Fruit fly (Drosophila melanogaster) ovary, adult (tissue): ENCODE results near the gene Pex16.
A peak's percentile ranks its signal among the peaks of the same experiment; 100 is the strongest.

Experiments
- CG17801 ChIP-seq: fragments of 200-800 bp; optimal IDR thresholded peaks from 2 replicates; lab custom pipeline; 2019; ENCODE audit warnings: missing biosample characterization, mild to moderate bottlenecking, missing genetic modification characterization, moderate library complexity; ENCODE audit not compliant: partially characterized antibody

Pex16 gene

DNA sequence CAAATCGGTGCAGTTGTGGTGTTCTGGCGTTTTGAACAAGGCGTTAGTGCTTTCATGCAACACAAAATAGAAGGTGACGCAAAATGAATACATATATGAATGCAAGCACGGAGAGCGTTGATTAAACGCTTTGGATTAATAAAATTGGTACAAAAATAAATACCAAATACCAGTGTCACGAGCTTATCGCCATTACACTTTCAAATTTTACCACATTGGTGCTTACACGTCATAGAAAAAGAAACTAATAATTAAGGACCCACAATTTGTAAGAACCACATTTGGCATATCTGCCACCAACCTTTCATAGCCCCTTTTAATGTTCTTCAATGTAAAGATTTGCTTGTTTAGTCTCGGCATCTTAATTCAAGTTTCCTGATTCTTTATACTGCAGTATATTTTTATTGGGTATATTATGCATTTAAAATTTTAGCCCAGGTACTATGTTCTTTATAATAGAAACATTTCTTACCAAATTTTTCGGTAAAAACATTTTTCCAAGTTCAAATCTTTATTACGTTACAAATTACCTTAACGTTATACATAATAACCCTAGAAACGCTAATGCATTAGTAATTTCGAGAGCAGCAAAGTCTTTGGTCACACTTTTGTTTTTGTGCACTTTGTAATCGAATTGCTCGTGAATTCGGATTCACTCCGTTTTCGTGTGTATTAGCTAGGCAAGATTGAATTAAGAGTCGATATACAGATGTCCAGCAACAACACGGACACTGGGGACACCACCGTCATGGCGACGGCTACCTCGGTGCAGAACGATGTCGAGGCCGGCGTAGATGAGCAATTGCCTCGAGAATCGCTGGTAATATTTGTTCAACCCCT lies at the start of gene Pex16, which contains the start of gene Pex14:
Pex16 (minus strand) TSS at position 41 of the 840 bp plus-strand sequence.
Pex14 (plus strand) TSS at position 576 of the 840 bp plus-strand sequence.
- TF ChIP-seq CG17801 (GFP tag; lab: Kevin White, UChicago) = peak; percentile 41

DNA sequence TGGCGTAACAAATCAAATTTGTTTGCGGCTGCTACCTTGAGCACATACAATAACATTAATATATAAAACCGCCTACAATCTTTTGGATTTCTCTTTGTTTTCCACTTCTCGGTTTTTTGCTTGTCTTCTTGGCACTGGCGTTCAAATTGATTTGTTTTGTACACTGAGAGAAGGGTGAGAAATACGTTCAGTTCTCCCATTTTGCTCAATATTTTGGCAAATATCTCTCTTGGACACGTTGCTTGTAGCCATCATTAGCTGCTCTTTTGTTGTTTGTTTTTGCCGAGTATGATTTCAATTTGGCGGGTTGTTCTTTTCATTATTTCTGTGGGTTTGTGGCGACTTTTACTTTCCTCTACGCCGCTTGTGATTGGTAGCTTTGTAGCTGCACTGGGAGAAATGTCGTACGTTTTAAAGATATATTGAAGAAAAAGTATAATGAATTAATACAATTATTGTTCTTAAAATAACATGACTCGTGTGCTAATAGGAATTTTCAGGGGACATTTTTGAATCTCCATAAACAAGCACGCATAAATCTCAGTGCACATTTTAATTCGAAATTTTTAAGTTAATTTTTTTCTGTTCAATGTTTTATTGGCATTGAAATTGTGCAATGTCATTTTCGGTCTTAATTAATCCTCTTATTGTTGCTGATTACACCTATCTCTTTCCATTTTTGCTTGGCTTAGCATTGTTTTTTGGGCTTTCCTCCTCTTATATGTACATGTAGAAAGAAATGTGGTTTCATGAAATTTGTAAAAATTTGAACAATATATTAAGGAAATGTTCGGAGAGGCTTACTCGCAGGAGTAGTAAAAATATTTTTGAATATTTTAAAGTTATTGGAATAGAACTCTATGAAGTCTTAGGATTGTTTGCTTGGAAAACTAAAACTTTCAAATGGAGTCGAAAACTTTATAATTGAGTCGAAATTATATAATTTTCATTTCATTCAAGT lies 49.2 kb upstream of the Pex16 start:
- no peak for TF ChIP-seq CG17801 (GFP tag; lab: Kevin White, UChicago)

DNA sequence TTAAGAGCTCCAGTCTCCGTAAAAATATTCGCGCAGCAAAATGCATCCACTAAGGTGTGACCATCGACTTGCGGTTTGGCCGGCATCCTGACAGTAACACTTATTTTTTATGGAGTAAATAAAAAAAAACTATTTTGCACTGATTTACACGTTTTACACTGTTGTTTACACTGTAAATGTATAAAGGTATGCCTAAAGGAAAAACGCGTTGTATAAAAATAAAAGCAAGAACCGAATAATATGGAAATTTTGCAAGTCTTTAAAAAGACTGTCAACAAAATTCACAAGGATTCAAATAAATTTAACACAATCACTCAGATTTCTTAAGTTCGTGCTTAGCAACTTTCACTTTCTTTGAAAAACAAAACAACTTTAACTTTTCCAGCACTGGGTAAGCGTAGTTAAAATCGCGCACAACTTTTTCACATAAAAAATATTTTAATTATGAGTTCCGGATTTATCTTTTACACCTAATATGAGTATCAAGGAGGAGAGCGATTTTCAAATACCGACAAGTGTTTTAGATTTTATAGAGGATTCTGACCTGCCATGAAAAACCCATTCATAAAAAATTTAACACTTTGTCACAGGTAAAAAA lies 45.2 kb upstream of the Pex16 start:
- TF ChIP-seq CG17801 (GFP tag; lab: Kevin White, UChicago) = no peak

DNA sequence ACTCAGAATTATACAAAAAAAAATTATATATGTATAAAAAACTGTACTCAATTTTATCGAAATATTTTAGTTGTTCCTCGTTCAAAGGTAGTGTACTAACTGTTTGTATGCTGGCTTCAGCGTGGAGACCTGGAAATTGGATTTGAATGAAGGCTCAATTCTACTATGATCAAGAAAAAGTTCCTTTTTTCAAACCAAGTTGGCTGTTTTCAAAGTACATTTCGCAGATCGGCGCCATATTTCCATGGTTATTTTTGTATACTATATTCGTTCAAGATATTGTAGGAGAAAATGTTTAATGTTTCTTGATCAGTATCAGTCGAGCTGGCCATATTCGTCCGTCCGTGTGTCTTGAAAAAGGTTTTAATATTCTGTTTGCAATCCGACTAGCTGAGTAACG lies 39.9 kb upstream of the Pex16 start, which contains the start of gene Mst77F:
Mst77F (minus strand) TSS at position 101 of the 400 bp plus-strand sequence.
- TF ChIP-seq CG17801 (GFP tag; lab: Kevin White, UChicago) = no peak

DNA sequence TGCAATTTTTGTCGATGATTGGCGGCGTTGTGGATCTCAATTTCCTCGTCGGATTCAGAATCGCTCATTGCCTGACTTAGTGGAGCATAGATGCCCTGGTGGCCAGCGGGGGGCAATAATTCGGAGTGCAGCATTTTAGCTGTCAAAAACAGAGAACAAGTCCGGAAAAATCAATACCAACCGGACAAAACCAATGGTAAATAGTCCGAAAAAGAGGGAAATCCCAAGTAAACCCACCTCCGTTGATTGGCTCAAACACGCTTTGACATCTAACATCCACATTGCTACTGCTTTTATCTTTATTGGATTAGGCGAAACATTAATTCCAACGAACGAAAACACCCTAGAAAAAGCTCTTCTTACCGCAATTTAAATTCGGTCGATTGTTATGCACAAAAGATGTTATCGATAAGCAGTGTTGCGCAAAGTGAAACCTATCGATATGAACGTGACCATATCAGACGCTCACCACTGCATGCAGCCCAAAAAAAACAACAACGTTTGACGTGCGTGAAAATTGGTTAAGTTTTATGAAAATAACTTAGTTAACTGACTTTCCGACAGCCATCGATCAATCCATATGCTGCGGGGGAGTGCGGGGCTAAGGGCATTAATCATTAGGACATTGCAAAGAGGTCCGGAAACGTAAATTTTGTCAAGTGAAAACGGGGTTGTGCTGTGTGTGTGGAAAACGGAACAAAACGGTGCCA lies 37.8 kb upstream of the Pex16 start, which contains the start of the genes CG3618 and Pka-R1:
CG3618 (minus strand) TSS at position 410 of the 710 bp plus-strand sequence.
Pka-R1 (plus strand) TSS at position 453 of the 710 bp plus-strand sequence.
- peak; percentile 67 for TF ChIP-seq CG17801 (GFP tag; lab: Kevin White, UChicago)

DNA sequence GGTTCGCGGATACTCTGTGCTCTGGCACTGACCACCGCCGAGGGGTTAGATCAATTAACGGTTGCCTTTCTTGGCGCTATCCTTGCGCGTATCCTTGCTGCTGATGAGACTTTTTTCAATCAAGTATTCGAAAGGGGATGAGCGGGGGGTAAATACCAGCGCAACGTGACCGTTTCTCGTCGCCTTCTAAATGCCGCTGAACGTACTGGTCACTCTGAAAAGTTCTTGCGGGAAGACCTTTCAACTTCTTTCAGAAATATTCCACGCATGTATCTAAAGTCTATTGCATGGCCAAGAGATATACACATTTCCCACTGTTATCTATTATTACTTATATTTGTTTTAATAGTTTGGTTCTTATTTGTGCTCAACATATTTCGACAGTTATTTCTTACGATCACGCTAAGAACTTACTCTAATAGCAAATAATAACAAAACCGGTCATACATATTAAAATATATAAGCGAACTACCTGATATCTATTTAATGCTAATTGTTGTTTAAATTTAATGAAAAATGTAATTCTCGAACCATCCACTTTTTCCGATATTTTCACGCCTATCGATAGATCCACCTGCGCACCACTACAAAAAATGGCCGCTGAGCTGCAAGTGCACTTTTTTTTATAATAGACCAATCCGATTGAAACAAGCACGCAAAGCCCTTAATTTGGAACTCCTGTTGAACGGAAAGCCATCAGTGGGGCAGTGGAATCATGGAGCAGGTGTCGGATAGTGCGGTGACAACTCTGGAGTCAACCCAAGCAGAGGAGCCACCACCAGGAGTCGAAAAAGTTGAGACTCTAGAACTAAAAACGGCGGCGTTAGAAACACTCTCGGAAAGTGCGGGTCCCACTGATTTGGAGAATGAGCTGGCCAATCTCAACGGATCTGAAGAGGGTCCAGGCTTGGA lies 31.3 kb upstream of the Pex16 start, which contains the start of the genes CG3634 and HIPP1:
CG3634 (minus strand) TSS at position 185 of the 912 bp plus-strand sequence.
HIPP1 (plus strand) TSS at position 582 of the 912 bp plus-strand sequence.
- no peak for TF ChIP-seq CG17801 (GFP tag; lab: Kevin White, UChicago)

DNA sequence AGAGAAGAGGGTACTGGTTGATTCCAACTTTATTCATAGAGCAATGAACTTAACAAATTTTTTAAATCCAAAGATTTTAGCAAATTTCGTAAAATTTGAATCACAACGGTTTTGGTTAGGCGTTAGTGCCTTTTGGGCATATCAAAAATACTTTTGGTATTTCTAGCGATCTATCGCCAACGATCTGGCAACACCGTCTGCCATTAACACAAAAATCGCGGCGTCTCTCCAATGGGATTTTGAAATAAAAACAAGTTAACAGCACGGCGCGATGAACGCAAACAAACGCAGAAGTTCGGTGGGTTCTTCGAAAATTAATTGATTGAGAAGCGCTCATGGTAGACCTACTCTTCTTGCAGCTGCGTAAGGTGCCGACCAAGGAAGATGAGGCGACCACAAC lies 22.1 kb upstream of the Pex16 start, which contains the start of gene Spc105R:
Spc105R (plus strand) TSS at position 203 of the 400 bp plus-strand sequence.
- TF ChIP-seq CG17801 (GFP tag; lab: Kevin White, UChicago) = no peak

DNA sequence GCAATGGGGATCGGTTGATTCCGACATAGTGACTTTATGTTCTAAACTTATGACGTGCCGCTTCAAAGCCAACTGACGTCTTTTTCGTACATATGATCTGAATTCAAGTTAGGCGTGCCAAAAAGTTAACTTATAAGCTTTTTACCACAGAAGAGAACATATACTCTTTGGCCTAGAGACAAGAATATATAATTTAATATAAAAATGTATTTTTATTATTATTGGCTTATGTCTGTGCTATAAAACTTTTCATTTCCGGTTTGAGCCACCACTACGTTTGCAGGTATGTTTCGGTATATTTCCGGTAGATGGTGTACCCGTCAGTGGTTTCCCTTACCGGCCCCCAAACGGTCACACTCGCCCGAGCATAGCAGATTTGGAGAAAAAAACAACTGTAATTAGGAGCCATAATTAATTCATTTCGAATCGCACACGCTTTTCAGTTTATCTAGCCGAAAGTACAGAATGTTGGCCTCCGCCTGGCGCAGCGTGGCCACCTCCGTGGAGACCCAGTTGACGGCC lies 20.3 kb upstream of the Pex16 start, which contains the start of the genes CG3698 and tzn:
CG3698 (minus strand) TSS at position 51 of the 522 bp plus-strand sequence.
tzn (plus strand) TSS at position 321 of the 522 bp plus-strand sequence.
- TF ChIP-seq CG17801 (GFP tag; lab: Kevin White, UChicago) = peak; percentile 80

DNA sequence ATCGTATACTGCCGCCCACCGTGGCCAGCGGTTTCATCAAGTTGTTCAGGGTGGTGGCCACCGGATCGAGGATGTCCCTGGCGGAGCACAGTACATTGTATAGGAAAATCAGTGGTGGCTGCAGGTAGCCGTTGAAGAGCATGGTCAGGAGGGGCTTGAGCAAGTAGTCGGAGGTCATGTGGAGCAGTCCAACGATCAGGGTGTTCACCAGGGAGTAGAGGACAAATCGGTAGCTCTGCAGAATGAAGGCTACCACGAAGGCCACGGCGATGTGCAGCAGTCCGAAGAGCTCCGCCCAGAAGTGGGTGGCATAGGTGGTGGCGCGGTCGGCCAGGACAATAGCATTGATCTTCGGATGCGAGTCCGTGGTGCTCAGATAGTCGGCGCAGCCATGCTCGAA lies 19.3 kb upstream of the Pex16 start:
- no peak for TF ChIP-seq CG17801 (GFP tag; lab: Kevin White, UChicago)

DNA sequence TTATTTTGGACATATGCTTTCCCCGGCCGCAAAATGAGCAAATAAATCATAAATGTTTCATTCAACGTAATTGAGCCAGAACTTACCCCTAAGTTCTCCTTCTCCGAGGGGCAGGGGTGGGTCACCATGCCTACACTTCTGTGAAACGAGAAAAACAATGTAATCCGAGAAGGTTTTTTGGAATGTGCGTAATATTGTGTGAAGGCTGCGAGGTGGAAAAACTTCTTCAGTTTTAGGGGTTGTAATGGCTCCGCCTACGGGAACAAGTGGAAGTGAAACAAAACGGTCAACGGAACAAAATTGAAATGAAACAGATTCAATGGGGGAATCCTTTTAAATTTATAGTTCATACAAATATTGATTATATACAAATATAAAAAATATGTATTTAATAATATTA lies 18.7 kb upstream of the Pex16 start:
- no peak for TF ChIP-seq CG17801 (GFP tag; lab: Kevin White, UChicago)

DNA sequence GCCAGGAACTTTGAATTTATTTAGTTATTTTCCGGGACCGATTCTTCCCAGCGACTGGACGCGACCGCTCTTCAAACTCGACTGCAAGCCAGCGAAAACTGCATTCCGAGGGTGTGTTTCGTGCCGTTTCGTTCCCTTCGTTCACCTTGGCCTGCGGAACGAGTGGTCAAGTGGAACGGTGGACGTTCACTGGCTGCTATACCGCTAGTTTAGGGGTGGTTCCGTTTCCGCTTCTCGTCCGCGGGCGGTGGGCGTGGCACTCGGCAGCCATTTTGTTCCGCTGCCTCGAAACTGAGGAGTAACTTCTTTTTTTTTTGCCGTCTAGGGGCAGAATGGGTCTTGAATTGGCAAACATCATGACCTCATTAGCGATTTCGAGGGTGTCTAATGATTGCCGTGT lies 14.6 kb upstream of the Pex16 start, which contains the start of gene Six4:
Six4 (minus strand) TSS at position 85 of the 400 bp plus-strand sequence.
- no peak for TF ChIP-seq CG17801 (GFP tag; lab: Kevin White, UChicago)

DNA sequence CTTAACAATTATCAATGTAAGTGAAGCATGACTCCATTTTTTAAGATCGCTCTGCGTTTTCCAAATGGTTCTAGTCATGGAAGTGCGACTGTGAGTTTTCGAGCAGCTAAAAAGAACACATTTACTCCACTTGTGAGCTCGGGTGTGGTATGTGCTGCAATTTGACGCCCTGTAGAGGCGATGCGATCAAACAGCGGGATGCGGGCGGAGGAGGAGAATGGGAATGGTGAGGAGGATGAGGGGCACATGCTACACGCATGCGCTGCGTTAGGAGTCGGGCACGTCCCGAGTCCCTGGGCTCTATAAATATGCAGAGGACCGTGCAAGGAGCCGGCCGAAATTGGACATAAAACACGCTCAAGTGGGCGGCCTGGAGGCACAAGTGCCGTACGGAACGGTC lies 11.2 kb upstream of the Pex16 start:
- no peak for TF ChIP-seq CG17801 (GFP tag; lab: Kevin White, UChicago)
